Fruit fly (Drosophila melanogaster): Measurements from ENCODE around the gene CG5399.

- TF ChIP-seq ttk (optimal IDR thresholded peaks at IDR 0.05) (no peak), psq (optimal IDR thresholded peaks at IDR 0.05) (no peak), Sin3A (optimal IDR thresholded peaks at IDR 0.05) (no peak), Myc (optimal IDR thresholded peaks at IDR 0.05) (no peak), h (optimal IDR thresholded peaks at IDR 0.05) (no peak)
These were observed 6.6 kb upstream of the CG5399 start for dm6 chr3R:15688441-15688840.
